Worm (Caenorhabditis elegans) whole organism, L3 larva: ENCODE measurements around the gene ZC449.4.

Experiments
- R02D3.7 ChIP-seq: fragments of 150-350 bp; optimal IDR thresholded peaks from 2 replicates; lab custom pipeline; 2014; ENCODE audit warnings: missing biosample characterization, missing genetic modification characterization
- ZK546.5 ChIP-seq: sonication (generic microtip); optimal IDR thresholded peaks from 2 replicates; lab custom pipeline; 2017; ENCODE audit warnings: missing biosample characterization, missing genetic modification characterization
- aly-2 ChIP-seq: fragments of 150-350 bp; optimal IDR thresholded peaks from 2 replicates; lab custom pipeline; 2014; ENCODE audit warnings: missing biosample characterization, missing genetic modification characterization
- ama-1 ChIP-seq: fragments of 150-350 bp; optimal IDR thresholded peaks from 2 replicates; lab custom pipeline; 2018
- ceh-82 ChIP-seq: fragments of 150-350 bp; optimal IDR thresholded peaks from 2 replicates; lab custom pipeline; 2014; ENCODE audit warnings: missing biosample characterization, missing genetic modification characterization
- ceh-9 ChIP-seq: sonication (generic microtip); optimal IDR thresholded peaks from 2 replicates; lab custom pipeline; 2018; ENCODE audit warnings: missing biosample characterization, missing genetic modification characterization
- egl-5 ChIP-seq: fragments of 150-350 bp; optimal IDR thresholded peaks from 2 replicates; lab custom pipeline; 2017; ENCODE audit warnings: missing biosample characterization, missing genetic modification reagents, missing genetic modification characterization, inconsistent platforms
- elt-1 ChIP-seq: fragments of 150-350 bp; optimal IDR thresholded peaks from 2 replicates; lab custom pipeline; 2014; ENCODE audit warnings: missing biosample characterization, missing genetic modification characterization
- elt-2 ChIP-seq: sonication (generic microtip); optimal IDR thresholded peaks from 2 replicates; lab custom pipeline; 2016; ENCODE audit warnings: missing genetic modification reagents, mild to moderate bottlenecking, missing genetic modification characterization, missing compliant biosample characterization
- elt-3 ChIP-seq, 3 experiments: fragments of 150-350 bp in 1 of 3; sonication (generic microtip) in 2 of 3; optimal IDR thresholded peaks; 2 replicates in 2 of 3; 4 replicates in 1 of 3; lab custom pipeline; 2014 to 2017; ENCODE audit warnings: missing biosample characterization in 3 of 3, missing genetic modification characterization in 3 of 3
- fkh-10 ChIP-seq: sonication (generic microtip); optimal IDR thresholded peaks from 2 replicates; lab custom pipeline; 2017; ENCODE audit warnings: missing biosample characterization, missing genetic modification reagents, missing genetic modification characterization
- fkh-2 ChIP-seq: fragments of 150-350 bp; optimal IDR thresholded peaks from 2 replicates; lab custom pipeline; 2014; ENCODE audit warnings: missing biosample characterization, missing genetic modification reagents, missing genetic modification characterization
- fos-1 ChIP-seq: fragments of 150-350 bp; optimal IDR thresholded peaks from 2 replicates; lab custom pipeline; 2014; ENCODE audit warnings: missing biosample characterization, missing genetic modification characterization
- lin-39 ChIP-seq: fragments of 150-350 bp; optimal IDR thresholded peaks from 2 replicates; lab custom pipeline; 2018; ENCODE audit warnings: missing biosample characterization, missing genetic modification reagents, missing genetic modification characterization
- lsy-12 ChIP-seq: sonication (generic microtip); optimal IDR thresholded peaks from 2 replicates; lab custom pipeline; 2016; ENCODE audit warnings: mild to moderate bottlenecking, missing genetic modification characterization, missing compliant biosample characterization
- mdl-1 ChIP-seq: fragments of 150-350 bp; optimal IDR thresholded peaks from 2 replicates; lab custom pipeline; 2014; ENCODE audit warnings: missing biosample characterization, missing genetic modification characterization
- mml-1 ChIP-seq: fragments of 150-350 bp; sonication (generic microtip); optimal IDR thresholded peaks from 3 replicates; lab custom pipeline; 2014; ENCODE audit warnings: missing biosample characterization, missing genetic modification characterization
- nfya-1 ChIP-seq: sonication (generic microtip); optimal IDR thresholded peaks from 2 replicates; lab custom pipeline; 2017; ENCODE audit warnings: missing genetic modification characterization, mild to moderate bottlenecking, missing compliant biosample characterization, antibody characterized with exemption, moderate library complexity; ENCODE audit not compliant: insufficient read depth
- nhr-11 ChIP-seq: fragments of 150-350 bp; optimal IDR thresholded peaks from 2 replicates; lab custom pipeline; 2014; ENCODE audit warnings: missing biosample characterization, missing genetic modification characterization
- nhr-23 ChIP-seq: fragments of 150-350 bp; optimal IDR thresholded peaks from 2 replicates; lab custom pipeline; 2014; ENCODE audit warnings: missing biosample characterization, missing genetic modification reagents, missing genetic modification characterization
- nhr-237 ChIP-seq: fragments of 150-350 bp; optimal IDR thresholded peaks from 2 replicates; lab custom pipeline; 2014; ENCODE audit warnings: missing biosample characterization, missing genetic modification characterization
- nhr-28 ChIP-seq: fragments of 150-350 bp; optimal IDR thresholded peaks from 2 replicates; lab custom pipeline; 2014; ENCODE audit warnings: missing biosample characterization, missing genetic modification characterization
- nhr-43 ChIP-seq: sonication (generic microtip); optimal IDR thresholded peaks from 2 replicates; lab custom pipeline; 2016; ENCODE audit warnings: mild to moderate bottlenecking, missing genetic modification characterization, missing compliant biosample characterization; ENCODE audit not compliant: poor library complexity, severe bottlenecking
- nhr-67 ChIP-seq: fragments of 150-350 bp; optimal IDR thresholded peaks from 2 replicates; lab custom pipeline; 2014; ENCODE audit warnings: missing biosample characterization, missing genetic modification characterization
- nhr-77 ChIP-seq: fragments of 150-350 bp; optimal IDR thresholded peaks from 2 replicates; lab custom pipeline; 2014; ENCODE audit warnings: missing biosample characterization, missing genetic modification characterization
- pha-4 ChIP-seq: fragments of 150-350 bp; optimal IDR thresholded peaks from 2 replicates; lab custom pipeline; 2014; ENCODE audit warnings: missing biosample characterization, missing genetic modification reagents, missing genetic modification characterization
- pqm-1 ChIP-seq: fragments of 150-350 bp; optimal IDR thresholded peaks from 2 replicates; lab custom pipeline; 2017; ENCODE audit warnings: missing biosample characterization, missing genetic modification characterization, inconsistent platforms
- sea-2 ChIP-seq: fragments of 150-350 bp; sonication (generic microtip); optimal IDR thresholded peaks from 4 replicates; lab custom pipeline; 2014; ENCODE audit warnings: missing biosample characterization, missing genetic modification reagents, missing genetic modification characterization
- skn-1 ChIP-seq: fragments of 150-350 bp; optimal IDR thresholded peaks from 2 replicates; lab custom pipeline; 2014; ENCODE audit warnings: missing biosample characterization, missing genetic modification characterization
- snpc-4 ChIP-seq: fragments of 150-350 bp; optimal IDR thresholded peaks from 2 replicates; lab custom pipeline; 2014; ENCODE audit warnings: missing biosample characterization, missing genetic modification characterization
- unc-39 ChIP-seq: sonication (generic microtip); optimal IDR thresholded peaks from 4 replicates; lab custom pipeline; 2017; ENCODE audit warnings: missing biosample characterization, missing genetic modification characterization
- unc-62 ChIP-seq: fragments of 150-350 bp; sonication (generic microtip); optimal IDR thresholded peaks from 4 replicates; lab custom pipeline; 2014; ENCODE audit warnings: missing biosample characterization, missing genetic modification reagents, missing genetic modification characterization
- zag-1 ChIP-seq: fragments of 150-350 bp; optimal IDR thresholded peaks from 2 replicates; lab custom pipeline; 2014; ENCODE audit warnings: missing biosample characterization, missing genetic modification characterization
- ztf-4 ChIP-seq: fragments of 150-350 bp; optimal IDR thresholded peaks from 2 replicates; lab custom pipeline; 2014; ENCODE audit warnings: missing biosample characterization, missing genetic modification characterization

The ZC449.4 gene

DNA sequence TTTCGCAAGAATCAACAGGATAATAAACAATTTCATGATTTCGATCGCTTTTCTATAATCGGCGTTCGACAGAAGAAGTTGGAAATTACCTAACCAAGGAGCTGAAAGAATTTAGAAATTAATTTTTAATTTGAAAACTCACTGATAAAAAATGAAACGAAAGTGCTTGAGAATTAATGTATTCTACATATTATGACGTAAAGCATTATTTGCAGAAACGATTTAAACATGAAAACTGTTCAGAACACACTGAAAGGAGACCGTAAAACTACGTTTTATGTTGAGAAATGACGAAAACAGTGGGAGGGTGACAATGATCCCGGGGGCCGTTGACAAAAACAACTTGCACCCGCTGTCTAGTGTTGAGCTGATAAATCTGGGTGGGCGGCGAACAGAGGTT lies 3.9 kb upstream of the ZC449.4 start, which contains the start of gene ZC449.5:
ZC449.5 (minus strand) TSS at position 101 of the 400 bp plus-strand sequence.
- TF ChIP-seq fos-1 (tag; lab: Kevin White, UChicago): no peak
- peak; percentile 23 for TF ChIP-seq elt-2 (tag; lab: Kevin White, UChicago)

DNA sequence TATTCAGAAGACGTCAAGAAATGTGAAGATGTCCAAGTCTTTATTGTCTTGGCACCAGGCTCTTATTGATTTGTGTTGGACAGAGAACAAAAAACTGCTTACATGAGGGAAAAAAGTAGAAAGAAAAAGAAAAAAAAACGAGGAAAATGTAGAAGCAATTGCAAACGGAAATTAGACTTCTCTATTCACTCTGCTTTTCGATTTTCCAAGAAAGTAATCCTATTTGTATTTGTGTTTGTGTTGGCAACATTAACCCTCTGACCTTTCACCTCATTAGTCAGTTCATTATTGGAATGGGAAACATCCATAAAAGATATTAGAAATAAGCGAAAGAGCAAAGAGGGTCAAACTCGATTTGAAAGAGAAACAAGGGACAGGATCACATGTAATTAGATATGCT lies 2.0 kb downstream of the ZC449.4 start:
- TF ChIP-seq unc-62 (GFP tag; lab: Kevin White, UChicago): no peak
- no peak for TF ChIP-seq ZK546.5 (tag; lab: Kevin White, UChicago)
- TF ChIP-seq egl-5 (tag; lab: Kevin White, UChicago): no peak
- peak; percentile 69 for TF ChIP-seq fkh-10 (GFP tag; lab: Kevin White, UChicago)
- TF ChIP-seq zag-1 (tag; lab: Kevin White, UChicago): peak; percentile 16
- TF ChIP-seq lsy-12: no peak
- TF ChIP-seq mdl-1 (tag; lab: Kevin White, UChicago): no peak
- TF ChIP-seq unc-39: no peak
- no peak for TF ChIP-seq mml-1
- TF ChIP-seq nfya-1: peak; percentile 0
- no peak for TF ChIP-seq ama-1 (lab: Kevin White, UChicago)
- TF ChIP-seq nhr-43 (tag; lab: Kevin White, UChicago): no peak
- TF ChIP-seq, all 47 proteins: peak for 3

DNA sequence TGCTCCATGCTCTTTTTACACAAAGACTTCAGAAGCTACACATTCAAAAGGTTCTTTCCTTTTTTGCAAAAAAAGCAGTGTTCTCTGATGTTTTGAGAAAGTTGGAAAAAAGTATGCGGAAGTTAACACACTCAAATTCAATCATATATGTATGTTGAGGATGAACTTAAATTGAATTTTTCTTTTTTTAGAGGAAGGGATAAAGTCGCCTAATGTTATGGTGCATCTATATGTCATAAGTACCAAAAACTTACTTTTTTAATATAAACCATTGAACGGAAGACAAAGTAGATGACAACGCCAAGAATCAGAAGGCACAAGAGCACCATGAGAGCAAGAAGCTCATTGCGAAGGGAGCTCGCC lies 5.2 kb downstream of the ZC449.4 start:
- TF ChIP-seq egl-5 (tag; lab: Kevin White, UChicago) (no peak), nhr-77 (tag; lab: Kevin White, UChicago) (no peak), aly-2 (tag; lab: Kevin White, UChicago) (no peak), nfya-1 (no peak), pqm-1 (tag; lab: Kevin White, UChicago) (no peak), zag-1 (tag; lab: Kevin White, UChicago) (no peak), nhr-43 (tag; lab: Kevin White, UChicago) (no peak), lsy-12 (no peak)
- TF ChIP-seq, all 47 proteins: peak for 0

DNA sequence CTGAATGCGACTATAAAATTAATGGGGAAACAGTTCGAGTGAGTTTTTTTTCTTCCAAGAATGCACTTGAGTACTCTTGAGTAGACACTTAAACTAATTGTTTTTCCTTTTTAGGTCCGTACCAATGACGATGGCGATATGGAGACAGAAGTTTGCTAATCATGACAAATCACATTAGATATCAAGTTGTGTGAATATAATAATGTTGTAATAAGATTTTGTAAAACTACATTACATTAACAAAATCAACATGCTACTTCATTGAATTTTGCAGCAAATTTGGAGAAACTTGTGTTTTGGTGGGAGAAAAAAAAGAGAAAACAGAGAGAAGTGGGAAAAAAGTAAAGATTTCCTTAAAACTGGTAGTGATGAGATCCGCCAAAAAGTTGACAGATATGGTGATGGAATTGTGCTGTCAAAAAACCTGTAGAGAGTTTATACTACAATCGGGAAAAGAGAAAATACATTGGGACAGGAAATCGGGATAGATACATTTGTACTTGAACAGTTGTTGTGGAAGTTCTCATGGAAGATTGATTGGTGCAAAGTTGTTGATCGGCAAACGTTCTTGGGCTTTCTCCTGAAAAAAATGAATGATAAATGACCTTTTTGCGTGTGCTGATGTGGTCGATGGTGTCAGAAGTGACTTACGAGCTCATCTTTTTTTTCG lies 5.7 kb downstream of the ZC449.4 start:
- TF ChIP-seq lin-39 (tag; lab: Kevin White, UChicago) (peak; percentile 78), pqm-1 (tag; lab: Kevin White, UChicago) (no peak)
- TF ChIP-seq, all 47 proteins: peak for 1

DNA sequence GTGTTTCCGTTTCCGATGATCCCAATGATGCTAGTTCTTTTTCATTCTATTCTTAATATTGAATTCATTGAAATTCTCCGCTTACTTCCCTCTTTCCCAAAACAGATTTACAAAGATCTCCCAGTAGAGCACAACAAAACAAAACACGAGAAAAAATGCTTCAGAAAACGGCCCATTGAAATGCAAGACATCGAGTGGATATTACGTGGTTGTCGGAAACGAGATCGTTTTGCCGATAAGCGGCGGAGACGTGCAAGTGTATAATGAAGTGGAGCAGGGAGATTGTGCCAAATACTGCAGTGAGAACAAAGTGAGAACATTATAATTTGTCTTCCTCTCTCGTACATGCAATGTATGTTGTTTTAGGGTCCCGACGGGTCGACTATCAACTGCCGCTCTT lies 7.3 kb downstream of the ZC449.4 start:
- no peak for TF ChIP-seq nfya-1
- TF ChIP-seq elt-1: peak; percentile 74
- no peak for TF ChIP-seq snpc-4 (tag; lab: Kevin White, UChicago)
- peak; percentile 62 for TF ChIP-seq lin-39 (tag; lab: Kevin White, UChicago)
- TF ChIP-seq R02D3.7 (tag; lab: Kevin White, UChicago): no peak
- TF ChIP-seq ceh-82 (tag; lab: Kevin White, UChicago): no peak
- no peak for TF ChIP-seq lsy-12
- TF ChIP-seq unc-62 (GFP tag; lab: Kevin White, UChicago): no peak
- no peak for TF ChIP-seq fos-1 (tag; lab: Kevin White, UChicago)
- TF ChIP-seq fkh-2 (tag; lab: Kevin White, UChicago): no peak

DNA sequence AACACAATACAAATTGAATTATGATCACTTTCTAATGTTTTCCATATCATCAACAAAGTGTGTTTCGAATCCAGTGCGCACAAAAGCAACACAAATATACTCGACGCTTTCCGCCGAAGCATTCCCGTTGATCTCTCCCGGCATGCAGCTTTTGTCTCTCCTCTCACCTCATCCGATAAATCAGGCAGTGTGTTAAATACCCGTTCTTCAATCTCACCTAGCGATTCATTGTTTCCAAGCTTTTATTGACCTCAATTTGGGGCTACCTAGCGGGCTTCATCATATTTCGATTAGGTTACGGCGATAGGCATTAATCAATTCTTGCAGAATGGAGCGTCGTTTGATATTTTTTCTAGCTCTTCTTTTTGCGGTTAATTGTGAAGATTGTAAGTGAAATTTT lies 9.5 kb downstream of the ZC449.4 start, which contains the start of gene ZC449.1:
ZC449.1 (plus strand) TSS at position 121 of the 400 bp plus-strand sequence.
- TF ChIP-seq sea-2 (GFP tag; lab: Kevin White, UChicago) (no peak), elt-2 (tag; lab: Kevin White, UChicago) (no peak), ceh-9 (tag; lab: Kevin White, UChicago) (no peak), ama-1 (lab: Kevin White, UChicago) (no peak), elt-3 (tag; optimal IDR thresholded peaks at IDR 0.05; lab: Kevin White, UChicago) (no peak), nhr-43 (tag; lab: Kevin White, UChicago) (no peak), mml-1 (no peak), ceh-82 (tag; lab: Kevin White, UChicago) (no peak), skn-1 (tag; lab: Kevin White, UChicago) (no peak), fos-1 (tag; lab: Kevin White, UChicago) (no peak), nhr-237 (tag; lab: Kevin White, UChicago) (no peak), nfya-1 (no peak), pha-4 (tag; lab: Kevin White, UChicago) (no peak), nhr-28 (tag; lab: Kevin White, UChicago) (no peak), ztf-4 (tag; lab: Kevin White, UChicago) (no peak), nhr-11 (tag; lab: Kevin White, UChicago) (no peak), nhr-23 (no peak), nhr-67 (tag; lab: Kevin White, UChicago) (no peak), nhr-77 (tag; lab: Kevin White, UChicago) (no peak), R02D3.7 (tag; lab: Kevin White, UChicago) (no peak)
